Worm (Caenorhabditis elegans): ENCODE data around the gene npr-13.

npr-13 gene

ce11 chrV:14868181-14868580 is 9.8 kb upstream of the npr-13 start, which contains the start of gene gcy-14:
TSS of gene gcy-14 (minus strand) at chrV:14868281.
- TF ChIP-seq skn-1 (tag; optimal IDR thresholded peaks at IDR 0.05) (no peak), ets-5 (GFP tag; IDR thresholded peaks at IDR 0.05) (no peak), irx-1 (tag; optimal IDR thresholded peaks at IDR 0.05) (no peak), lin-35 (GFP tag; optimal IDR thresholded peaks at IDR 0.05) (no peak), lin-14 (GFP tag; optimal IDR thresholded peaks at IDR 0.05) (no peak), snpc-4 (tag; optimal IDR thresholded peaks at IDR 0.05) (no peak), nhr-28 (tag; optimal IDR thresholded peaks at IDR 0.05) (no peak), elt-2 (tag; optimal IDR thresholded peaks at IDR 0.05) (no peak), ztf-11 (tag; optimal IDR thresholded peaks at IDR 0.05) (no peak), mep-1 (tag; optimal IDR thresholded peaks at IDR 0.05) (no peak), fkh-10 (GFP tag; optimal IDR thresholded peaks at IDR 0.05) (no peak), rnt-1 (tag; optimal IDR thresholded peaks at IDR 0.05) (no peak)

ce11 chrV:14859380-14859779 is 977 bp upstream of the npr-13 start:
- TF ChIP-seq unc-30 (tag; optimal IDR thresholded peaks at IDR 0.05) (no peak), fkh-10 (GFP tag; optimal IDR thresholded peaks at IDR 0.05) (peak; percentile 46)

- TF ChIP-seq nhr-90 (tag; optimal IDR thresholded peaks at IDR 0.05; ENCODE audit: poor library complexity) (peak; percentile 55), ets-5 (GFP tag; IDR thresholded peaks at IDR 0.05) (no peak), nhr-77 (tag; optimal IDR thresholded peaks at IDR 0.05) (no peak), rnt-1 (tag; optimal IDR thresholded peaks at IDR 0.05) (peak; percentile 63), zip-4 (GFP tag; optimal IDR thresholded peaks at IDR 0.05) (peak; percentile 1), lir-3 (tag; optimal IDR thresholded peaks at IDR 0.05; ENCODE audit: poor library complexity) (no peak), ceh-88 (GFP tag; IDR thresholded peaks at IDR 0.05) (no peak), Y116A8C.19 (tag; optimal IDR thresholded peaks at IDR 0.05; ENCODE audit: borderline replicate concordance) (no peak), dpl-1 (GFP tag; optimal IDR thresholded peaks at IDR 0.05) (peak in 1 of 3 experiments; percentile 4), ztf-11 (tag; optimal IDR thresholded peaks at IDR 0.05) (no peak), lin-35 (GFP tag; optimal IDR thresholded peaks at IDR 0.05) (peak in 1 of 2 experiments; percentile 51), nhr-20 (tag; optimal IDR thresholded peaks at IDR 0.05) (peak; percentile 41), efl-1 (optimal IDR thresholded peaks at IDR 0.05) (peak; percentile 0 to 13), efl-1 (GFP tag; optimal IDR thresholded peaks at IDR 0.05 in 1 of 2) (peak in 1 of 2 experiments; percentile 51), snpc-4 (tag; optimal IDR thresholded peaks at IDR 0.05) (peak; percentile 11), snu-23 (GFP tag; optimal IDR thresholded peaks at IDR 0.05) (peak; percentile 55), C16A3.4 (tag; optimal IDR thresholded peaks at IDR 0.05) (peak; percentile 50), fkh-10 (GFP tag; optimal IDR thresholded peaks at IDR 0.05) (no peak), nhr-19 (GFP tag; conservative IDR thresholded peaks at IDR 0.05) (peak; percentile 47), jun-1 (tag; optimal IDR thresholded peaks at IDR 0.05) (no peak), fos-1 (tag; optimal IDR thresholded peaks at IDR 0.05) (no peak), swsn-7 (tag; optimal IDR thresholded peaks at IDR 0.05) (peak; percentile 6), efl-3 (GFP tag; optimal IDR thresholded peaks at IDR 0.05) (no peak), pax-3 (tag; optimal IDR thresholded peaks at IDR 0.05) (peak; percentile 42), unc-130 (tag; optimal IDR thresholded peaks at IDR 0.05) (peak; percentile 47)
These were observed 2.8 kb downstream of the npr-13 start for ce11 chrV:14855626-14856025.

ce11 chrV:14854261-14854660 is 4.1 kb downstream of the npr-13 start:
- TF ChIP-seq irx-1 (tag; optimal IDR thresholded peaks at IDR 0.05) (no peak), lin-14 (GFP tag; optimal IDR thresholded peaks at IDR 0.05) (peak; percentile 30), nhr-28 (tag; optimal IDR thresholded peaks at IDR 0.05) (no peak), nhr-12 (tag; optimal IDR thresholded peaks at IDR 0.05) (no peak)

ce11 chrV:14853739-14854138 is 4.7 kb downstream of the npr-13 start:
- TF ChIP-seq isw-1 (GFP tag; IDR thresholded peaks at IDR 0.05) = no peak
- no peak for TF ChIP-seq ets-5 (GFP tag; IDR thresholded peaks at IDR 0.05)
- TF ChIP-seq unc-30 (tag; optimal IDR thresholded peaks at IDR 0.05) = no peak
- TF ChIP-seq nhr-90 (tag; optimal IDR thresholded peaks at IDR 0.05; ENCODE audit: poor library complexity) = no peak
- no peak for TF ChIP-seq elt-2 (tag; optimal IDR thresholded peaks at IDR 0.05)
- no peak for TF ChIP-seq jun-1 (tag; optimal IDR thresholded peaks at IDR 0.05)
- no peak for TF ChIP-seq pqm-1 (tag; optimal IDR thresholded peaks at IDR 0.05)
- no peak for TF ChIP-seq lin-14 (GFP tag; optimal IDR thresholded peaks at IDR 0.05)
- no peak for TF ChIP-seq zip-4 (GFP tag; optimal IDR thresholded peaks at IDR 0.05)
- no peak for TF ChIP-seq hlh-17 (GFP tag; optimal IDR thresholded peaks at IDR 0.05; ENCODE audit: borderline replicate concordance)
- no peak for TF ChIP-seq nhr-47 (tag; optimal IDR thresholded peaks at IDR 0.05)
- no peak for TF ChIP-seq sptf-1 (tag; optimal IDR thresholded peaks at IDR 0.05)
- no peak for TF ChIP-seq ztf-4 (tag; optimal IDR thresholded peaks at IDR 0.05)
- TF ChIP-seq xbp-1 (tag; optimal IDR thresholded peaks at IDR 0.05) = no peak
- no peak for TF ChIP-seq hlh-4 (tag; optimal IDR thresholded peaks at IDR 0.05)
- TF ChIP-seq Y116A8C.19 (tag; optimal IDR thresholded peaks at IDR 0.05; ENCODE audit: borderline replicate concordance) = no peak
- TF ChIP-seq dsc-1 (tag; optimal IDR thresholded peaks at IDR 0.05) = no peak

Measured in whole organism, L1 larva.